Worm (Caenorhabditis elegans): ENCODE measurements around the gene srlf-16.

Gene srlf-16

ce11 chrV:8108670-8109069 is 4.1 kb downstream of the srlf-16 start, which contains the start of gene myo-5:
Gene myo-5, plus strand, starts transcription at chrV:8108970.
- TF ChIP-seq zag-1 (tag; optimal IDR thresholded peaks at IDR 0.05) (no peak), snpc-4 (tag; optimal IDR thresholded peaks at IDR 0.05) (no peak), nhr-237 (tag; optimal IDR thresholded peaks at IDR 0.05) (no peak), ceh-82 (tag; optimal IDR thresholded peaks at IDR 0.05) (no peak), mab-5 (tag; optimal IDR thresholded peaks at IDR 0.05) (no peak), peb-1 (tag; optimal IDR thresholded peaks at IDR 0.05) (no peak), sma-9 (GFP tag; optimal IDR thresholded peaks at IDR 0.05) (no peak), sma-9 (tag; optimal IDR thresholded peaks at IDR 0.05) (no peak), unc-55 (GFP tag; optimal IDR thresholded peaks at IDR 0.05) (no peak), unc-39 (tag; optimal IDR thresholded peaks at IDR 0.05) (no peak)

- peak; percentile 11 for TF ChIP-seq F13H6.1 (tag; optimal IDR thresholded peaks at IDR 0.05)
- no peak for TF ChIP-seq ztf-4 (tag; optimal IDR thresholded peaks at IDR 0.05)
These were observed 6.2 kb downstream of the srlf-16 start for ce11 chrV:8110816-8111215.

- no peak for TF ChIP-seq nhr-21 (tag; optimal IDR thresholded peaks at IDR 0.05)
These were observed 10.0 kb downstream of the srlf-16 start for ce11 chrV:8114542-8114941.

ce11 chrV:8117964-8118363 is 13.4 kb downstream of the srlf-16 start, which contains the start of gene D1014.7:
Gene D1014.7, plus strand, starts transcription at chrV:8118264.
- TF ChIP-seq unc-62 (GFP tag; optimal IDR thresholded peaks at IDR 0.05) (no peak), ceh-82 (tag; optimal IDR thresholded peaks at IDR 0.05) (no peak), nhr-77 (tag; optimal IDR thresholded peaks at IDR 0.05) (no peak), nhr-25 (tag; optimal IDR thresholded peaks at IDR 0.05) (no peak), ZK546.5 (tag; optimal IDR thresholded peaks at IDR 0.05) (no peak), nhr-129 (tag; optimal IDR thresholded peaks at IDR 0.05) (no peak), ceh-16 (tag; optimal IDR thresholded peaks at IDR 0.05) (no peak), aly-2 (tag; optimal IDR thresholded peaks at IDR 0.05) (no peak), egl-27 (tag; optimal IDR thresholded peaks at IDR 0.05) (no peak), lin-13 (GFP tag; optimal IDR thresholded peaks at IDR 0.05) (no peak), nhr-6 (tag; optimal IDR thresholded peaks at IDR 0.05) (no peak), nhr-237 (tag; optimal IDR thresholded peaks at IDR 0.05) (no peak), ztf-1 (GFP tag; conservative IDR thresholded peaks at IDR 0.05) (no peak), unc-39 (tag; optimal IDR thresholded peaks at IDR 0.05) (no peak), sma-9 (GFP tag; optimal IDR thresholded peaks at IDR 0.05) (no peak), sma-9 (tag; optimal IDR thresholded peaks at IDR 0.05) (no peak), elt-1 (tag; optimal IDR thresholded peaks at IDR 0.05) (no peak)

DNA sequence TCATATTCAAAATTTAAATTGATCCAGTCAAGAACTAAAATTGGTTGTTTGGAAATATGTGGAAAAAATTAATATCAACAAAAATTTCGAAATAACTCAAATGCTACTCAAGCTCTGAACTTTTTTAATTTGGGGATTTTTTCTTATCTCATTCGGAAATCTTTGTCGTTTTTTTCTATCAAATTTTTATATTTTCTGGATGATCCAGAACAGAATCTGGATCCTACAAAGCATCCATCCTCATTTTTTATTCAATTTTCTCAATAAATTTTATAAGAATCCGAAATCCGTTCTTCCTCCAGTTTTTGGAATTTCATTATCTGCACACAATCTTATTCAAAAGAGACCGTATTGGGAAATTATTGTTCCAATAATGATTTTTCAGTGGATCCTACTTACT is 16.3 kb downstream of the srlf-16 start, which contains the start of gene D1014.6:
Gene D1014.6 (plus strand): TSS at position 301 of the 400 bp plus-strand sequence.
- TF ChIP-seq ama-1 (optimal IDR thresholded peaks at IDR 0.05) (no peak), gmeb-1 (tag; optimal IDR thresholded peaks at IDR 0.05) (no peak), dmd-4 (tag; optimal IDR thresholded peaks at IDR 0.05) (no peak), lin-13 (GFP tag; optimal IDR thresholded peaks at IDR 0.05) (no peak), lin-39 (tag; optimal IDR thresholded peaks at IDR 0.05) (no peak), ceh-16 (tag; optimal IDR thresholded peaks at IDR 0.05) (no peak)

DNA sequence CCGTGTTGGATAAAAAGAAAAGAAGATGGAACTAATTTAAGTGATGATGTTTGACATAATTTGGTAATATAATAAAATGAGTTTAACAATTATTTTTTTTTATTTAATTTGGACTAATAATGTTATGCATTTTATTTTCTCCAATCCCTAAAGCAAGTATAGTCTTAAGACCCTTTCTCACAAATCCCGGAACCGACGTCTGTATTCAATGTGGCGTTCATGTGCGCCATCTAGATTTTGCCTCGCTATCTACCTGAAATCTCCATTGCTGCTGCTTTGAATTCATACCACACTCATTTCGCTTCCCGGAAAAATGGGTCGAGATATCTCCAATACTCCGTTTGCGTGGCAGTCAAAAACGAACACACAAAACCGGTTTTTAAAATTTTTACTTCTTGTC is 18.8 kb downstream of the srlf-16 start, which contains the start of gene D1014.5:
Gene D1014.5 (plus strand): TSS at position 301 of the 400 bp plus-strand sequence.
- TF ChIP-seq Y55F3AM.14 (GFP tag; optimal IDR thresholded peaks at IDR 0.05) (no peak), alr-1 (tag; optimal IDR thresholded peaks at IDR 0.05) (no peak), C34F6.9 (tag; optimal IDR thresholded peaks at IDR 0.05) (no peak), ztf-11 (tag; optimal IDR thresholded peaks at IDR 0.05) (no peak), fos-1 (tag; optimal IDR thresholded peaks at IDR 0.05) (no peak), ceh-82 (tag; optimal IDR thresholded peaks at IDR 0.05) (no peak), nhr-6 (tag; optimal IDR thresholded peaks at IDR 0.05) (no peak), gmeb-1 (tag; optimal IDR thresholded peaks at IDR 0.05) (no peak)
